In the genomic region with DNA sequence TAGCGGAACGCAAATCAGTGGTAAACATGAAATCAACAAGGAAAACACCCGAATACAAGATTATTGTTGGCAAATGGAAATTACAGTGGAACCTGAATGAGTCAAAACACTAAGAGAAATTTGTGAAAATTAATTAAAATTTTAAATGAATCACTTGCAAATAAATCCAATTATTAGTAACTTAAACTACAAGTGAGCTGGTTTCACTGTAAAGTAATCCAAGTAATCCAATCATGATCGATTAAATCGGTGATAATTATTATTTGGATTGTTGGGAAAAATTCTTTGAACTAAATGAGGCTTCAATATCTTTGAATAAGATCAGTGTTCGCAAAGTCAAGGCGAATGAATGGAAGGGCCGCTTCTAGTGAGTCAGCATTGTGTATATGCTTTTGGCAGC, we compare ENCODE assay signal across 1 fruit fly cellular context.
A peak's percentile ranks its signal among the peaks of the same experiment; 100 is the strongest.
TF ChIP-seq lines count a peak whose summit lies in the region.

No protein-coding gene starts in this region.

TF ChIP-seq in whole organism, embryonic, 481 proteins besides CTCF, POLR2A, EP300 and RAD21 (continued from another document and continues in another):
- peak; percentile 31 for TF ChIP-seq Hsf (GFP tag; optimal IDR thresholded peaks at IDR 0.05; lab: Kevin White, UChicago)
- TF ChIP-seq CG11456 (GFP tag; IDR thresholded peaks at IDR 0.05; lab: Robert Waterston, UW) = no peak
- no peak for TF ChIP-seq hkb (optimal IDR thresholded peaks at IDR 0.05; lab: Kevin White, UChicago)
- TF ChIP-seq hkb (GFP tag; IDR thresholded peaks at IDR 0.05; lab: Robert Waterston, UW) = no peak
- no peak for TF ChIP-seq CG2129 (GFP tag; IDR thresholded peaks at IDR 0.05; lab: Robert Waterston, UW; ENCODE audit: partially characterized antibody)
- no peak for TF ChIP-seq Spps (tag; optimal IDR thresholded peaks at IDR 0.05; lab: Kevin White, UChicago)
- no peak for TF ChIP-seq pum (GFP tag; optimal IDR thresholded peaks at IDR 0.05; lab: Kevin White, UChicago)
- no peak for TF ChIP-seq CkIIα-i1 (GFP tag; IDR thresholded peaks at IDR 0.05; lab: Robert Waterston, UW)
- no peak for TF ChIP-seq ash1 (GFP tag; optimal IDR thresholded peaks at IDR 0.05; lab: Kevin White, UChicago)
- no peak for TF ChIP-seq Rfx (GFP tag; IDR thresholded peaks at IDR 0.05; lab: Robert Waterston, UW)
- TF ChIP-seq ham (GFP tag; IDR thresholded peaks at IDR 0.05; lab: Robert Waterston, UW) = no peak
- TF ChIP-seq pita (GFP tag; optimal IDR thresholded peaks at IDR 0.05; lab: Kevin White, UChicago) = no peak
- TF ChIP-seq CG34224 (GFP tag; IDR thresholded peaks at IDR 0.05; lab: Robert Waterston, UW; ENCODE audit: partially characterized antibody) = no peak
- no peak for TF ChIP-seq bcd (GFP tag; optimal IDR thresholded peaks at IDR 0.05; lab: Kevin White, UChicago)
- TF ChIP-seq CG12942 (GFP tag; optimal IDR thresholded peaks at IDR 0.05; lab: Kevin White, UChicago) = no peak
- TF ChIP-seq Adf1 (GFP tag; IDR thresholded peaks at IDR 0.05; lab: Robert Waterston, UW) = no peak
- no peak for TF ChIP-seq C15 (GFP tag; IDR thresholded peaks at IDR 0.05; lab: Robert Waterston, UW)
- no peak for TF ChIP-seq nerfin-1 (tag; optimal IDR thresholded peaks at IDR 0.05; lab: Kevin White, UChicago)
- no peak for TF ChIP-seq ewg (GFP tag; optimal IDR thresholded peaks at IDR 0.05; lab: Kevin White, UChicago)
- TF ChIP-seq nau (GFP tag; optimal IDR thresholded peaks at IDR 0.05; lab: Kevin White, UChicago) = no peak
- TF ChIP-seq Dp (GFP tag; optimal IDR thresholded peaks at IDR 0.05; lab: Kevin White, UChicago) = no peak
- no peak for TF ChIP-seq CG11723 (GFP tag; optimal IDR thresholded peaks at IDR 0.05; lab: Kevin White, UChicago)
- TF ChIP-seq caup (GFP tag; optimal IDR thresholded peaks at IDR 0.05; lab: Kevin White, UChicago; ENCODE audit: severe bottlenecking) = no peak
- no peak for TF ChIP-seq CG4328 (GFP tag; optimal IDR thresholded peaks at IDR 0.05; lab: Kevin White, UChicago)
- peak; percentile 2 for TF ChIP-seq fd96Cb (tag; optimal IDR thresholded peaks at IDR 0.05; lab: Kevin White, UChicago)
- no peak for TF ChIP-seq CG11696 (GFP tag; IDR thresholded peaks at IDR 0.05; lab: Robert Waterston, UW)
- TF ChIP-seq dan (GFP tag; IDR thresholded peaks at IDR 0.05; lab: Robert Waterston, UW) = no peak
- TF ChIP-seq dmrt99B (tag; optimal IDR thresholded peaks at IDR 0.05; lab: Kevin White, UChicago) = peak; percentile 17
- TF ChIP-seq Fer2 (tag; optimal IDR thresholded peaks at IDR 0.05; lab: Kevin White, UChicago) = no peak
- TF ChIP-seq p53 (GFP tag; optimal IDR thresholded peaks at IDR 0.05; lab: Kevin White, UChicago) = no peak
- no peak for TF ChIP-seq ttk (GFP tag; IDR thresholded peaks at IDR 0.05; lab: Robert Waterston, UW)
- TF ChIP-seq Dref (GFP tag; IDR thresholded peaks at IDR 0.05; lab: Robert Waterston, UW) = no peak
- peak; percentile 51 for TF ChIP-seq row (GFP tag; IDR thresholded peaks at IDR 0.05; lab: Robert Waterston, UW)
- TF ChIP-seq Sry-β (GFP tag; optimal IDR thresholded peaks at IDR 0.05; lab: Kevin White, UChicago) = no peak
- TF ChIP-seq CG12071 (GFP tag; optimal IDR thresholded peaks at IDR 0.05; lab: Kevin White, UChicago) = no peak
- TF ChIP-seq tll (GFP tag; optimal IDR thresholded peaks at IDR 0.05; lab: Kevin White, UChicago) = no peak
- no peak for TF ChIP-seq shn (GFP tag; optimal IDR thresholded peaks at IDR 0.05; lab: Kevin White, UChicago)
- TF ChIP-seq bsh (GFP tag; optimal IDR thresholded peaks at IDR 0.05; lab: Kevin White, UChicago) = peak in 1 of 2 experiments; percentile 18
- TF ChIP-seq mirr (GFP tag; optimal IDR thresholded peaks at IDR 0.05; lab: Kevin White, UChicago) = no peak
- no peak for TF ChIP-seq CG13894 (tag; optimal IDR thresholded peaks at IDR 0.05; lab: Kevin White, UChicago)
- no peak for TF ChIP-seq YL-1 (GFP tag; optimal IDR thresholded peaks at IDR 0.05; lab: Kevin White, UChicago)
- TF ChIP-seq Ets97D (GFP tag; optimal IDR thresholded peaks at IDR 0.05; lab: Kevin White, UChicago) = no peak
- no peak for TF ChIP-seq Elba2 (GFP tag; optimal IDR thresholded peaks at IDR 0.05; lab: Kevin White, UChicago)
- TF ChIP-seq Nf-YC (tag; optimal IDR thresholded peaks at IDR 0.05; lab: Kevin White, UChicago) = no peak
- no peak for TF ChIP-seq CG3065 (GFP tag; optimal IDR thresholded peaks at IDR 0.05; lab: Kevin White, UChicago)
- TF ChIP-seq Jarid2 (GFP tag; optimal IDR thresholded peaks at IDR 0.05; lab: Kevin White, UChicago) = no peak
- no peak for TF ChIP-seq Blimp-1 (GFP tag; optimal IDR thresholded peaks at IDR 0.05; lab: Kevin White, UChicago)
- no peak for TF ChIP-seq CG9876 (GFP tag; optimal IDR thresholded peaks at IDR 0.05; lab: Kevin White, UChicago)
- no peak for TF ChIP-seq CG6175 (GFP tag; IDR thresholded peaks at IDR 0.05; lab: Robert Waterston, UW)
- TF ChIP-seq eve (GFP tag; optimal IDR thresholded peaks at IDR 0.05; lab: Kevin White, UChicago) = peak in 1 of 2 experiments; percentile 26
- no peak for TF ChIP-seq hth (optimal IDR thresholded peaks at IDR 0.05; lab: Kevin White, UChicago)
- TF ChIP-seq chinmo (GFP tag; IDR thresholded peaks at IDR 0.05; lab: Robert Waterston, UW; ENCODE audit: partially characterized antibody) = no peak
- TF ChIP-seq CG43689 (GFP tag; IDR thresholded peaks at IDR 0.05; lab: Robert Waterston, UW) = no peak
- TF ChIP-seq CG18764 (GFP tag; optimal IDR thresholded peaks at IDR 0.05; lab: Kevin White, UChicago) = no peak
- TF ChIP-seq psq (GFP tag; optimal IDR thresholded peaks at IDR 0.05; lab: Kevin White, UChicago) = no peak
- no peak for TF ChIP-seq NC2β (GFP tag; optimal IDR thresholded peaks at IDR 0.05; lab: Kevin White, UChicago)
- TF ChIP-seq Hr78 (GFP tag; optimal IDR thresholded peaks at IDR 0.05; lab: Kevin White, UChicago) = no peak
- TF ChIP-seq gsb (GFP tag; IDR thresholded peaks at IDR 0.05; lab: Robert Waterston, UW) = no peak
- TF ChIP-seq CG17328 (GFP tag; IDR thresholded peaks at IDR 0.05; lab: Robert Waterston, UW) = no peak
- no peak for TF ChIP-seq CG1832 (GFP tag; optimal IDR thresholded peaks at IDR 0.05; lab: Kevin White, UChicago)
- TF ChIP-seq sqz (GFP tag; optimal IDR thresholded peaks at IDR 0.05; lab: Kevin White, UChicago) = no peak
- TF ChIP-seq CG12299 (tag; optimal IDR thresholded peaks at IDR 0.05; lab: Kevin White, UChicago) = no peak
- no peak for TF ChIP-seq bbx (GFP tag; IDR thresholded peaks at IDR 0.05; lab: Robert Waterston, UW; ENCODE audit: partially characterized antibody)
- no peak for TF ChIP-seq ro (GFP tag; IDR thresholded peaks at IDR 0.05; lab: Robert Waterston, UW)
- TF ChIP-seq CG2875 (GFP tag; optimal IDR thresholded peaks at IDR 0.05; lab: Kevin White, UChicago) = no peak
- no peak for TF ChIP-seq vvl (GFP tag; IDR thresholded peaks at IDR 0.05; lab: Robert Waterston, UW)
- TF ChIP-seq chif (GFP tag; optimal IDR thresholded peaks at IDR 0.05; lab: Kevin White, UChicago) = no peak
- no peak for TF ChIP-seq bab2 (GFP tag; optimal IDR thresholded peaks at IDR 0.05; lab: Kevin White, UChicago)
- TF ChIP-seq maf-S (GFP tag; optimal IDR thresholded peaks at IDR 0.05; lab: Kevin White, UChicago) = no peak
- TF ChIP-seq fd3F (GFP tag; optimal IDR thresholded peaks at IDR 0.05; lab: Kevin White, UChicago) = no peak
- peak; percentile 30 for TF ChIP-seq CoRest (tag; optimal IDR thresholded peaks at IDR 0.05; lab: Kevin White, UChicago)
- TF ChIP-seq CG31224 (GFP tag; IDR thresholded peaks at IDR 0.05; lab: Robert Waterston, UW) = no peak
- no peak for TF ChIP-seq aop (GFP tag; IDR thresholded peaks at IDR 0.05; lab: Robert Waterston, UW)
- TF ChIP-seq croc (GFP tag; conservative IDR thresholded peaks at IDR 0.05; lab: Robert Waterston, UW) = no peak
- no peak for TF ChIP-seq cg (GFP tag; optimal IDR thresholded peaks at IDR 0.05; lab: Kevin White, UChicago)
- no peak for TF ChIP-seq gcm2 (GFP tag; optimal IDR thresholded peaks at IDR 0.05; lab: Kevin White, UChicago)
- TF ChIP-seq en (GFP tag; optimal IDR thresholded peaks at IDR 0.05; lab: Kevin White, UChicago) = no peak
- TF ChIP-seq Mad (GFP tag; optimal IDR thresholded peaks at IDR 0.05; lab: Kevin White, UChicago) = no peak
- TF ChIP-seq tio (GFP tag; optimal IDR thresholded peaks at IDR 0.05; lab: Kevin White, UChicago) = no peak
- no peak for TF ChIP-seq schlank (tag; optimal IDR thresholded peaks at IDR 0.05; lab: Kevin White, UChicago)
- TF ChIP-seq CG7928 (GFP tag; optimal IDR thresholded peaks at IDR 0.05; lab: Kevin White, UChicago) = no peak
- no peak for TF ChIP-seq CG34376 (GFP tag; optimal IDR thresholded peaks at IDR 0.05; lab: Kevin White, UChicago)
- peak; percentile 62 for TF ChIP-seq sens (GFP tag; lab: Kevin White, UChicago)
- TF ChIP-seq jigr1 (GFP tag; IDR thresholded peaks at IDR 0.05; lab: Robert Waterston, UW) = no peak
- TF ChIP-seq CG9932 (GFP tag; IDR thresholded peaks at IDR 0.05; lab: Robert Waterston, UW) = peak; percentile 34; the same call in 1 of the 2 replicates
- TF ChIP-seq CG1647 (GFP tag; optimal IDR thresholded peaks at IDR 0.05; lab: Kevin White, UChicago) = no peak
- no peak for TF ChIP-seq odd (GFP tag; optimal IDR thresholded peaks at IDR 0.05; lab: Kevin White, UChicago)
- no peak for TF ChIP-seq CG4282 (GFP tag; optimal IDR thresholded peaks at IDR 0.05; lab: Kevin White, UChicago)
- TF ChIP-seq D19A (tag; optimal IDR thresholded peaks at IDR 0.05; lab: Kevin White, UChicago) = no peak
- no peak for TF ChIP-seq yki (optimal IDR thresholded peaks at IDR 0.05; lab: Kevin White, UChicago)
- no peak for TF ChIP-seq CG2199 (GFP tag; IDR thresholded peaks at IDR 0.05; lab: Robert Waterston, UW)
- TF ChIP-seq ftz-f1 (GFP tag; optimal IDR thresholded peaks at IDR 0.05; lab: Kevin White, UChicago) = no peak
- no peak for TF ChIP-seq Sox100B (GFP tag; optimal IDR thresholded peaks at IDR 0.05; lab: Kevin White, UChicago)
- peak; percentile 12 for TF ChIP-seq CG12391 (tag; optimal IDR thresholded peaks at IDR 0.05; lab: Kevin White, UChicago)
- no peak for TF ChIP-seq ap (GFP tag; IDR thresholded peaks at IDR 0.05; lab: Robert Waterston, UW)
- TF ChIP-seq pros (GFP tag; optimal IDR thresholded peaks at IDR 0.05; lab: Kevin White, UChicago) = no peak
- no peak for TF ChIP-seq az2 (GFP tag; optimal IDR thresholded peaks at IDR 0.05; lab: Kevin White, UChicago)
- no peak for TF ChIP-seq CG18262 (tag; optimal IDR thresholded peaks at IDR 0.05; lab: Kevin White, UChicago)
- no peak for TF ChIP-seq CG3726 (GFP tag; IDR thresholded peaks at IDR 0.05; lab: Robert Waterston, UW)
- TF ChIP-seq Bgb (GFP tag; IDR thresholded peaks at IDR 0.05; lab: Robert Waterston, UW; ENCODE audit: partially characterized antibody) = no peak
- TF ChIP-seq tap (tag; optimal IDR thresholded peaks at IDR 0.05; lab: Kevin White, UChicago) = peak; percentile 5
- no peak for TF ChIP-seq ssp (GFP tag; IDR thresholded peaks at IDR 0.05; lab: Robert Waterston, UW)
- TF ChIP-seq Neu2 (GFP tag; optimal IDR thresholded peaks at IDR 0.05; lab: Kevin White, UChicago; ENCODE audit: borderline replicate concordance) = no peak
- no peak for TF ChIP-seq CHES-1-like (GFP tag; optimal IDR thresholded peaks at IDR 0.05; lab: Kevin White, UChicago)
- no peak for TF ChIP-seq kah (GFP tag; optimal IDR thresholded peaks at IDR 0.05; lab: Kevin White, UChicago)
- peak; percentile 2 for TF ChIP-seq phol (tag; optimal IDR thresholded peaks at IDR 0.05; lab: Kevin White, UChicago)
- peak; percentile 7 for TF ChIP-seq CG9817 (tag; optimal IDR thresholded peaks at IDR 0.05; lab: Kevin White, UChicago)
- TF ChIP-seq ranshi (GFP tag; IDR thresholded peaks at IDR 0.05; lab: Robert Waterston, UW) = no peak
- TF ChIP-seq tgo (GFP tag; IDR thresholded peaks at IDR 0.05; lab: Robert Waterston, UW) = no peak
- no peak for TF ChIP-seq insv (GFP tag; optimal IDR thresholded peaks at IDR 0.05; lab: Kevin White, UChicago)
- TF ChIP-seq CG42726 (GFP tag; IDR thresholded peaks at IDR 0.05; lab: Robert Waterston, UW; ENCODE audit: partially characterized antibody) = no peak
- peak; percentile 3 for TF ChIP-seq Dek (tag; optimal IDR thresholded peaks at IDR 0.05; lab: Kevin White, UChicago)
- TF ChIP-seq CG17361 (GFP tag; IDR thresholded peaks at IDR 0.05; lab: Robert Waterston, UW) = 0 out of 3 replicates have a peak, but pooled peaks have one; percentile 17
- TF ChIP-seq CG11560 (tag; IDR thresholded peaks at IDR 0.05; lab: Robert Waterston, UW) = no peak
- TF ChIP-seq E2f1 (GFP tag; IDR thresholded peaks at IDR 0.05; lab: Robert Waterston, UW) = no peak
- TF ChIP-seq CG2120 (GFP tag; optimal IDR thresholded peaks at IDR 0.05; lab: Kevin White, UChicago) = peak; percentile 46
- TF ChIP-seq CG32532 (GFP tag; IDR thresholded peaks at IDR 0.05; lab: Robert Waterston, UW) = no peak; the same call in 1 of the 2 replicates
- TF ChIP-seq CG3407 (GFP tag; optimal IDR thresholded peaks at IDR 0.05; lab: Kevin White, UChicago) = no peak
- no peak for TF ChIP-seq D (optimal IDR thresholded peaks at IDR 0.05; lab: Kevin White, UChicago)
- no peak for TF ChIP-seq D (GFP tag; optimal IDR thresholded peaks at IDR 0.05; lab: Kevin White, UChicago)
- no peak for TF ChIP-seq Mes4 (GFP tag; optimal IDR thresholded peaks at IDR 0.05; lab: Kevin White, UChicago)
- no peak for TF ChIP-seq Ets65A (GFP tag; lab: Kevin White, UChicago)
- TF ChIP-seq CG2116 (GFP tag; optimal IDR thresholded peaks at IDR 0.05; lab: Kevin White, UChicago) = no peak
- no peak for TF ChIP-seq Sin3A (optimal IDR thresholded peaks at IDR 0.05; lab: Kevin White, UChicago)
- peak; percentile 16 for TF ChIP-seq nmo (GFP tag; optimal IDR thresholded peaks at IDR 0.05; lab: Kevin White, UChicago)
- TF ChIP-seq Camta (GFP tag; optimal IDR thresholded peaks at IDR 0.05; lab: Kevin White, UChicago) = no peak
- no peak for TF ChIP-seq Doc3 (GFP tag; IDR thresholded peaks at IDR 0.05; lab: Robert Waterston, UW; ENCODE audit: partially characterized antibody)
- TF ChIP-seq CG31365 (tag; optimal IDR thresholded peaks at IDR 0.05; lab: Kevin White, UChicago) = no peak
- peak; percentile 52 for TF ChIP-seq Sox102F (GFP tag; optimal IDR thresholded peaks at IDR 0.05; lab: Kevin White, UChicago)
- no peak for TF ChIP-seq CG4820 (GFP tag; optimal IDR thresholded peaks at IDR 0.05; lab: Kevin White, UChicago)
- 0 out of 2 replicates have a peak, but pooled peaks have one; percentile 34 for TF ChIP-seq H2.0 (GFP tag; IDR thresholded peaks at IDR 0.05; lab: Robert Waterston, UW)
- TF ChIP-seq CG6683 (GFP tag; optimal IDR thresholded peaks at IDR 0.05; lab: Kevin White, UChicago) = no peak
- peak; percentile 42 for TF ChIP-seq exex (tag; optimal IDR thresholded peaks at IDR 0.05; lab: Kevin White, UChicago)
- TF ChIP-seq Ravus (GFP tag; IDR thresholded peaks at IDR 0.05; lab: Robert Waterston, UW) = no peak
- no peak for TF ChIP-seq Ada2b (GFP tag; IDR thresholded peaks at IDR 0.05; lab: Robert Waterston, UW)
